Fruit fly (Drosophila melanogaster) whole organism, embryonic: ENCODE data around the gene ftz-f1.

Experiments
- ATbp ChIP-seq: fragments of 200-800 bp; sonication (Bioruptor generic); optimal IDR thresholded peaks from 2 replicates; lab custom pipeline; 2017; ENCODE audit warnings: missing biosample characterization, mild to moderate bottlenecking, missing genetic modification characterization, missing genetic modification reagents
- Abd-B ChIP-seq: fragments of 200-800 bp; sonication (Bioruptor generic); optimal IDR thresholded peaks from 2 replicates; lab custom pipeline; 2018; ENCODE audit warnings: missing biosample characterization, mild to moderate bottlenecking, missing genetic modification characterization, moderate library complexity
- Adf1 ChIP-seq: fragments of 200-800 bp; sonication (Bioruptor generic); IDR thresholded peaks from 2 replicates; pipeline ENCODE4 v1.3.6; 2022; ENCODE audit warnings: missing biosample characterization, missing genetic modification characterization
- Atf3 ChIP-seq: fragments of 200-800 bp; sonication (Bioruptor generic); optimal IDR thresholded peaks from 3 replicates; lab custom pipeline; 2016; ENCODE audit warnings: missing biosample characterization, missing genetic modification characterization
- CG10543 ChIP-seq: fragments of 200-800 bp; sonication (Bioruptor generic); optimal IDR thresholded peaks from 3 replicates; lab custom pipeline; 2017; ENCODE audit warnings: missing biosample characterization, mild to moderate bottlenecking, missing genetic modification characterization, moderate library complexity
- CG11093 ChIP-seq: fragments of 200-800 bp; sonication (Bioruptor generic); IDR thresholded peaks from 3 replicates; pipeline ENCODE4 v1.3.6; 2022; ENCODE audit warnings: missing biosample characterization, missing genetic modification characterization
- CG12391 ChIP-seq: fragments of 200-800 bp; sonication (Bioruptor generic); optimal IDR thresholded peaks from 3 replicates; lab custom pipeline; 2018; ENCODE audit warnings: missing biosample characterization, mild to moderate bottlenecking, missing genetic modification characterization, moderate library complexity
- CG15011 ChIP-seq: fragments of 200-800 bp; sonication (Bioruptor generic); optimal IDR thresholded peaks from 3 replicates; lab custom pipeline; 2018; ENCODE audit warnings: missing biosample characterization, mild to moderate bottlenecking, missing genetic modification characterization
- CG17385 ChIP-seq: fragments of 200-800 bp; sonication (Bioruptor generic); optimal IDR thresholded peaks from 3 replicates; lab custom pipeline; 2018; ENCODE audit warnings: missing biosample characterization, mild to moderate bottlenecking, missing genetic modification characterization
- CG18262 ChIP-seq: fragments of 200-800 bp; optimal IDR thresholded peaks from 3 replicates; lab custom pipeline; 2019; ENCODE audit warnings: missing biosample characterization, mild to moderate bottlenecking, missing genetic modification characterization, moderate library complexity
- CG18619 ChIP-seq: fragments of 200-800 bp; sonication (Bioruptor generic); optimal IDR thresholded peaks from 3 replicates; lab custom pipeline; 2017; ENCODE audit warnings: missing biosample characterization, mild to moderate bottlenecking, missing genetic modification characterization
- CG2129 ChIP-seq: fragments of 200-800 bp; sonication (Bioruptor generic); IDR thresholded peaks from 2 replicates; pipeline ENCODE4 v1.3.6; 2022; ENCODE audit warnings: missing biosample characterization, missing genetic modification characterization; ENCODE audit not compliant: partially characterized antibody
- CG2202 ChIP-seq: fragments of 200-800 bp; sonication (Bioruptor generic); optimal IDR thresholded peaks from 2 replicates; lab custom pipeline; 2018; ENCODE audit warnings: missing biosample characterization, mild to moderate bottlenecking, missing genetic modification characterization
- CG2678 ChIP-seq: fragments of 200-800 bp; sonication (Bioruptor generic); optimal IDR thresholded peaks from 3 replicates; lab custom pipeline; 2019; ENCODE audit warnings: missing biosample characterization, mild to moderate bottlenecking, missing genetic modification characterization, moderate library complexity
- CG3726 ChIP-seq: fragments of 200-800 bp; sonication (Bioruptor generic); IDR thresholded peaks from 3 replicates; pipeline ENCODE4, ENCODE4 v1.3.6; 2022; ENCODE audit warnings: missing biosample characterization, missing genetic modification characterization
- CG5953 ChIP-seq: fragments of 200-800 bp; sonication (Bioruptor generic); IDR thresholded peaks from 2 replicates; pipeline ENCODE4 v1.3.6; 2022; ENCODE audit warnings: missing biosample characterization, missing genetic modification characterization
- CG6689 ChIP-seq: fragments of 200-800 bp; sonication (Bioruptor generic); IDR thresholded peaks from 2 replicates; pipeline ENCODE4 v1.3.6; 2022; ENCODE audit warnings: missing biosample characterization, missing genetic modification characterization
- CG7357 ChIP-seq: fragments of 200-800 bp; sonication (Bioruptor generic); IDR thresholded peaks from 3 replicates; pipeline ENCODE4 v1.3.6; 2022; ENCODE audit warnings: missing biosample characterization, missing genetic modification characterization
- CG8924 ChIP-seq: fragments of 200-800 bp; optimal IDR thresholded peaks from 3 replicates; lab custom pipeline; 2019; ENCODE audit warnings: missing biosample characterization, mild to moderate bottlenecking, missing genetic modification characterization, moderate library complexity
- CG9437 ChIP-seq: fragments of 200-800 bp; sonication (Bioruptor generic); optimal IDR thresholded peaks from 2 replicates; lab custom pipeline; 2018; ENCODE audit warnings: missing biosample characterization, mild to moderate bottlenecking, missing genetic modification characterization
- D19A ChIP-seq: fragments of 200-800 bp; optimal IDR thresholded peaks from 3 replicates; lab custom pipeline; 2019; ENCODE audit warnings: missing biosample characterization, mild to moderate bottlenecking, missing genetic modification characterization, moderate library complexity
- Doc2 ChIP-seq: fragments of 200-800 bp; sonication (Bioruptor generic); IDR thresholded peaks from 2 replicates; pipeline ENCODE4 v1.3.6; 2022; ENCODE audit warnings: missing biosample characterization, missing genetic modification characterization
- Drgx ChIP-seq: fragments of 200-800 bp; sonication (Bioruptor generic); IDR thresholded peaks from 2 replicates; pipeline ENCODE4 v1.3.6; 2022; ENCODE audit warnings: missing biosample characterization, missing genetic modification characterization
- E2f2 ChIP-seq: fragments of 200-800 bp; sonication (Bioruptor generic); IDR thresholded peaks from 2 replicates; pipeline ENCODE4 v1.3.6; 2022; ENCODE audit warnings: missing biosample characterization, missing genetic modification characterization
- Eip74EF ChIP-seq, 2 experiments: fragments of 200-800 bp in 1 of 2; fragments of >200 bp in 1 of 2; sonication (Bioruptor generic) in 1 of 2; optimal IDR thresholded peaks; 2 replicates each; lab custom pipeline; 2017 to 2019; ENCODE audit warnings: missing biosample characterization in 2 of 2, missing genetic modification characterization in 2 of 2, mild to moderate bottlenecking in 1 of 2, moderate library complexity in 1 of 2
- Fer2 ChIP-seq: fragments of 200-800 bp; sonication (Bioruptor generic); optimal IDR thresholded peaks from 2 replicates; lab custom pipeline; 2018; ENCODE audit warnings: missing biosample characterization, mild to moderate bottlenecking, missing genetic modification characterization, moderate library complexity
- Meics ChIP-seq: fragments of 200-800 bp; sonication (Bioruptor generic); optimal IDR thresholded peaks from 2 replicates; lab custom pipeline; 2017; ENCODE audit warnings: missing biosample characterization, mild to moderate bottlenecking, missing genetic modification characterization
- Mrtf ChIP-seq: fragments of 200-800 bp; sonication (Bioruptor generic); IDR thresholded peaks from 3 replicates; pipeline ENCODE4 v1.3.6; 2022; ENCODE audit warnings: missing biosample characterization, missing genetic modification characterization
- Nf-YB ChIP-seq: fragments of 200-800 bp; sonication (Bioruptor generic); optimal IDR thresholded peaks from 3 replicates; lab custom pipeline; 2019; ENCODE audit warnings: missing biosample characterization, mild to moderate bottlenecking, missing genetic modification characterization, moderate library complexity
- Oaz ChIP-seq: fragments of 200-800 bp; sonication (Bioruptor generic); IDR thresholded peaks from 2 replicates; pipeline ENCODE4 v1.3.6; 2022; ENCODE audit warnings: missing biosample characterization, missing genetic modification characterization
- Trl ChIP-seq, 3 experiments: fragments of >200 bp in 2 of 3; fragments of 200-800 bp in 1 of 3; sonication (Bioruptor generic) in 1 of 3; optimal IDR thresholded peaks; 2 replicates in 1 of 3; 3 replicates in 2 of 3; lab custom pipeline; 2016 to 2017; ENCODE audit warnings: missing biosample characterization in 1 of 3, missing genetic modification characterization in 1 of 3
- amos ChIP-seq: fragments of 200-800 bp; sonication (Bioruptor generic); IDR thresholded peaks from 2 replicates; pipeline ENCODE4 v1.3.6; 2022; ENCODE audit warnings: missing biosample characterization, missing genetic modification characterization; ENCODE audit not compliant: partially characterized antibody
- caup ChIP-seq: fragments of 200-800 bp; sonication (Bioruptor generic); optimal IDR thresholded peaks from 3 replicates; lab custom pipeline; 2017; ENCODE audit warnings: missing biosample characterization, mild to moderate bottlenecking, missing genetic modification characterization, moderate library complexity; ENCODE audit not compliant: severe bottlenecking
- chinmo ChIP-seq: fragments of 200-800 bp; sonication (Bioruptor generic); IDR thresholded peaks from 4 replicates; pipeline ENCODE4 v1.3.6; 2022; ENCODE audit warnings: missing biosample characterization, missing genetic modification characterization; ENCODE audit not compliant: partially characterized antibody
- dysf ChIP-seq: fragments of 200-800 bp; sonication (Bioruptor generic); IDR thresholded peaks from 3 replicates; pipeline ENCODE4 v1.3.6; 2022; ENCODE audit warnings: missing biosample characterization, missing genetic modification characterization
- eyg ChIP-seq: fragments of 200-800 bp; sonication (Bioruptor generic); optimal IDR thresholded peaks from 3 replicates; lab custom pipeline; 2016; ENCODE audit warnings: missing biosample characterization, missing genetic modification characterization
- ftz-f1 ChIP-seq: fragments of 200-800 bp; sonication (Bioruptor generic); optimal IDR thresholded peaks from 2 replicates; lab custom pipeline; 2016; ENCODE audit warnings: missing biosample characterization, missing genetic modification characterization
- gfzf ChIP-seq: fragments of 200-800 bp; sonication (Bioruptor generic); optimal IDR thresholded peaks from 2 replicates; lab custom pipeline; 2016; ENCODE audit warnings: missing biosample characterization, mild to moderate bottlenecking, missing genetic modification characterization, moderate library complexity
- grau ChIP-seq: fragments of 200-800 bp; optimal IDR thresholded peaks from 3 replicates; lab custom pipeline; 2019; ENCODE audit warnings: missing biosample characterization, mild to moderate bottlenecking, missing genetic modification characterization, moderate library complexity
- kay ChIP-seq: fragments of 200-800 bp; sonication (Bioruptor generic); optimal IDR thresholded peaks from 2 replicates; lab custom pipeline; 2016; ENCODE audit warnings: missing biosample characterization, missing genetic modification characterization
- kni ChIP-seq: fragments of 200-800 bp; sonication (Bioruptor generic); optimal IDR thresholded peaks from 3 replicates; lab custom pipeline; 2017; ENCODE audit warnings: mild to moderate bottlenecking, missing biosample characterization, missing genetic modification reagents, missing genetic modification characterization
- oc ChIP-seq: fragments of 200-800 bp; sonication (Bioruptor generic); optimal IDR thresholded peaks from 2 replicates; lab custom pipeline; 2018; ENCODE audit warnings: missing biosample characterization, mild to moderate bottlenecking, missing genetic modification characterization, moderate library complexity
- sug ChIP-seq: fragments of 200-800 bp; optimal IDR thresholded peaks from 2 replicates; lab custom pipeline; 2019; ENCODE audit warnings: missing biosample characterization, mild to moderate bottlenecking, missing genetic modification characterization, moderate library complexity
- unpg ChIP-seq: fragments of 200-800 bp; sonication (Bioruptor generic); optimal IDR thresholded peaks from 3 replicates; lab custom pipeline; 2018; ENCODE audit warnings: missing biosample characterization, mild to moderate bottlenecking, missing genetic modification characterization, moderate library complexity
- wor ChIP-seq: fragments of 200-800 bp; sonication (Bioruptor generic); IDR thresholded peaks from 2 replicates; pipeline ENCODE4 v1.3.6; 2022; ENCODE audit warnings: missing biosample characterization, missing genetic modification characterization
- zfh2 ChIP-seq: fragments of 200-800 bp; sonication (Bioruptor generic); optimal IDR thresholded peaks from 2 replicates; lab custom pipeline; 2016; ENCODE audit warnings: missing biosample characterization, missing genetic modification characterization

Gene ftz-f1

DNA sequence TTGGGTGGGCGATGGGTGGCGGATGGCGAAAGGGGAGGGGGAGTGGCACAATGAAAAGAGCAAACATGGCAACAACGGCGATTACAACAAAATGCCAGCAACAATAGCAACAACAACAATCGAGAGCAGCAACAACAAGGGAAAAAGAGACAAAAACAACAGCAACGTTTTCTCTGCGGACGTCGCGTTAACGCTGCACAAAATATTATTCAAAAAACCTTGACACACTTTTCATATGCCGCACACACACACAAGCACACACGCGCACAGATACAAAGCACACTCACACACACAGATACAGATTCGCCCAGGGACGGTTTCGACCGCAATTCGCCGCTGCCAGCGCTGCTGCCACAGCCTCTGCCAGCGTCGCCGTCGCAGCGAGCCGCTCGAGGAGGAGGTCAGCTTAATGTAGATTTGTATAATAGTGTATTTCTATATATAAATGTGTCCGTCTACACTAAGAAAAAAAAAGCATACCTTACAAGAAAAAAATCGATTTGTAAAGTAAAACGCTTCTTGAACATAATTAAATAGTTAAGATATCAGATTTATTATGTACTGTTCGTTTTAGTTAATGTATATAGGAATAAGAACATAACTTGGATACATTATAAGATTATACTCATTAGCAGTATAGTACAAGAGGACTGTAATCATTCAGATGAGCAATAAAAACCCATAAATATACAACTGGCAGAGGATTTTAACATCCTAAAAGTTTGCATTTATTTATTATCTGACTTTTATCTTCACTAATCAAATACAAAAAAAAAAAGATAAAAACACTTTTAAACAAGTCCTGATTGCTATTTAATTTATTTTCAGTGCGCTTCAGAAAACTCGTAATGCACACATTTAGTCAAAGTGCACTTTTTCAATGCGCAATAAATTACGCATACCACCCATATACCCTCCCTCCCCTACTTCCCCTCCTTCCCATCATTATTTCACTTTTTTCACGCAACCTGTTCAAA lies 19.2 kb downstream of the ftz-f1 start (continued):
- TF ChIP-seq CG18262 (tag; lab: Kevin White, UChicago) (peak; percentile 27), CG2202 (tag; lab: Kevin White, UChicago) (no peak), CG9437 (peak; percentile 81), CG17385 (GFP tag; lab: Kevin White, UChicago) (peak; percentile 62), CG12391 (tag; lab: Kevin White, UChicago) (peak; percentile 67), CG2129 (GFP tag; lab: Robert Waterston, UW) (no peak), ftz-f1 (peak; percentile 99), kay (GFP tag; lab: Kevin White, UChicago) (no peak), zfh2 (GFP tag; lab: Kevin White, UChicago) (no peak), chinmo (peak; percentile 100), amos (GFP tag; lab: Robert Waterston, UW) (no peak), Doc2 (GFP tag; lab: Robert Waterston, UW) (no peak), E2f2 (GFP tag; lab: Robert Waterston, UW) (peak; percentile 33; the same call in 1 of the 2 replicates), Eip74EF (GFP tag; optimal IDR thresholded peaks at IDR 0.05; lab: Kevin White, UChicago) (peak in 1 of 2 experiments; percentile 64), grau (tag; lab: Kevin White, UChicago) (peak; percentile 61), oc (tag; lab: Kevin White, UChicago) (no peak), kni (GFP tag; lab: Kevin White, UChicago) (no peak), D19A (tag; lab: Kevin White, UChicago) (no peak), eyg (GFP tag; lab: Kevin White, UChicago) (peak; percentile 1), gfzf (GFP tag; lab: Kevin White, UChicago) (no peak), Nf-YB (GFP tag; lab: Kevin White, UChicago) (peak; percentile 4), CG18619 (GFP tag; lab: Kevin White, UChicago) (peak; percentile 42), CG8924 (tag; lab: Kevin White, UChicago) (peak; percentile 6), Adf1 (peak; percentile 98), Abd-B (GFP tag; lab: Kevin White, UChicago) (peak; percentile 64), Mrtf (0 out of 3 replicates have a peak, but pooled peaks have one; percentile 34), caup (GFP tag; lab: Kevin White, UChicago) (peak; percentile 24), CG6689 (GFP tag; lab: Robert Waterston, UW) (peak; percentile 66; the same call in 1 of the 2 replicates), Fer2 (peak; percentile 14), unpg (peak; percentile 62), CG11093 (GFP tag; lab: Robert Waterston, UW) (0 out of 3 replicates have a peak, but pooled peaks have one; percentile 31), CG7357 (0 out of 3 replicates have a peak, but pooled peaks have one; percentile 18), Drgx (GFP tag; lab: Robert Waterston, UW) (peak; percentile 7; the same call in 1 of the 2 replicates), CG15011 (GFP tag; lab: Kevin White, UChicago) (peak; percentile 4), CG10543 (GFP tag; lab: Kevin White, UChicago) (peak; percentile 15), ATbp (GFP tag; lab: Kevin White, UChicago) (peak; percentile 42), CG5953 (GFP tag; lab: Robert Waterston, UW) (0 out of 2 replicates have a peak, but pooled peaks have one; percentile 3), CG2678 (tag; lab: Kevin White, UChicago) (peak; percentile 82), Meics (peak; percentile 63), Oaz (GFP tag; lab: Robert Waterston, UW) (no peak; the same call in 1 of the 2 replicates), wor (GFP tag; lab: Robert Waterston, UW) (peak; percentile 57), CG3726 (peak; percentile 70; the same call in 1 of the 3 replicates), Trl (optimal IDR thresholded peaks at IDR 0.05; lab: Kevin White, UChicago) (peak in 1 of 2 experiments; percentile 31), Trl (GFP tag; optimal IDR thresholded peaks at IDR 0.05; lab: Kevin White, UChicago) (no peak), dysf (GFP tag; lab: Robert Waterston, UW) (peak; percentile 73), Atf3 (GFP tag; lab: Kevin White, UChicago) (peak; percentile 17), sug (tag; lab: Kevin White, UChicago) (peak; percentile 18)
